Worm (Caenorhabditis elegans) whole organism, early embryonic: ENCODE data around the gene srv-10.

Experiments used
- B0310.2 ChIP-seq: sonication (generic microtip); optimal IDR thresholded peaks from 2 replicates; lab custom pipeline; 2016; ENCODE audit warnings: mild to moderate bottlenecking, missing genetic modification characterization, missing compliant biosample characterization
- F13C5.2 ChIP-seq: sonication (generic microtip); optimal IDR thresholded peaks from 2 replicates; lab custom pipeline; 2017; ENCODE audit warnings: mild to moderate bottlenecking, missing genetic modification characterization, inconsistent platforms, missing compliant biosample characterization
- aly-1 ChIP-seq: sonication (generic microtip); optimal IDR thresholded peaks from 2 replicates; lab custom pipeline; 2016; ENCODE audit warnings: missing genetic modification characterization, missing compliant biosample characterization
- ama-1 ChIP-seq: fragments of 150-350 bp; optimal IDR thresholded peaks from 2 replicates; lab custom pipeline; 2014
- ceh-36 ChIP-seq: sonication (generic microtip); optimal IDR thresholded peaks from 2 replicates; lab custom pipeline; 2016; ENCODE audit warnings: missing genetic modification characterization, inconsistent platforms, missing compliant biosample characterization
- flt-1 ChIP-seq: fragments of 200-800 bp; sonication (Bioruptor generic); IDR thresholded peaks from 2 replicates; pipeline ENCODE4 v1.3.6; 2022; ENCODE audit warnings: missing genetic modification characterization, missing compliant biosample characterization
- hmbx-1 ChIP-seq: sonication (generic microtip); optimal IDR thresholded peaks from 2 replicates; lab custom pipeline; 2016; ENCODE audit warnings: mild to moderate bottlenecking, missing genetic modification characterization, missing compliant biosample characterization
- hnd-1 ChIP-seq: sonication (generic microtip); optimal IDR thresholded peaks from 2 replicates; lab custom pipeline; 2016; ENCODE audit warnings: missing genetic modification characterization, missing compliant biosample characterization
- pes-1 ChIP-seq: fragments of 200-800 bp; sonication (Bioruptor generic); IDR thresholded peaks from 2 replicates; pipeline ENCODE4 v1.3.6; 2022; ENCODE audit warnings: missing genetic modification reagents, missing genetic modification characterization, missing compliant biosample characterization
- sea-1 ChIP-seq: fragments of 200-800 bp; sonication (Bioruptor generic); conservative IDR thresholded peaks from 2 replicates; pipeline ENCODE4 v1.3.6; 2022; ENCODE audit warnings: missing genetic modification characterization, missing compliant biosample characterization
- tbx-11 ChIP-seq: fragments of 200-800 bp; sonication (Bioruptor generic); IDR thresholded peaks from 2 replicates; pipeline ENCODE4 v1.3.6; 2022; ENCODE audit warnings: missing genetic modification characterization, missing compliant biosample characterization

DNA sequence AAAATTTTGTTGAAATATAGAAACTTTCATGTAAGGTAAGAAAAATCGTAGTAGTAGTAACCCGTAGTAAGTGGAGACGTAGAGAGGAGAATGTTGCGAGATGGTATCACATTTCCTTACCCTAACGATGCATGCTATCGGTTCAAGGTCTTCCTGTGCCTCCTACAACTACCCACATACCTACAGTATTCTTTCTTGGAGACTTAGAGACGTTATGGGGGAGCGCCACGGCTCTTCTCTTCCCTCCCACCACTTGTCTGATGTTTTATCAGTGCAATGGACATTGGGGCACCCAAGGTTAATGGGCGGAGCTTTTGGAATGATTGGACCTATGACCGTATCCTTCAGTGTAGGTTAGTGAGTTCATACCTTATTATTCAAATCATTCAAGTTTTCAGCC, 32.8 kb upstream of the srv-10 start:
- TF ChIP-seq B0310.2 (no peak), ama-1 (lab: Kevin White, UChicago) (no peak), hmbx-1 (no peak), ceh-36 (tag; lab: Kevin White, UChicago) (no peak), aly-1 (tag; lab: Kevin White, UChicago) (no peak), tbx-11 (GFP tag; lab: Robert Waterston, UW) (no peak), pes-1 (no peak), sea-1 (GFP tag; lab: Robert Waterston, UW) (no peak), flt-1 (no peak), hnd-1 (tag; lab: Kevin White, UChicago) (no peak), F13C5.2 (no peak)
